Fruit fly (Drosophila melanogaster) whole organism, pupa: ENCODE data around the gene Glut1.

Experiments
- CG10348 ChIP-seq: fragments of 200-800 bp; sonication (Bioruptor generic); IDR thresholded peaks from 2 replicates; pipeline ENCODE4 v1.3.6; 2022; ENCODE audit warnings: missing biosample characterization, missing genetic modification characterization
- CG12605 ChIP-seq: fragments of 200-800 bp; sonication (Bioruptor generic); IDR thresholded peaks from 2 replicates; pipeline ENCODE4 v1.3.6; 2022; ENCODE audit warnings: missing biosample characterization, missing genetic modification characterization
- CG13204 ChIP-seq: fragments of 200-800 bp; sonication (Bioruptor generic); optimal IDR thresholded peaks from 2 replicates; lab custom pipeline; 2018; ENCODE audit warnings: missing biosample characterization, mild to moderate bottlenecking, missing genetic modification characterization, moderate library complexity
- CG14655 ChIP-seq: fragments of 200-800 bp; sonication (Bioruptor generic); optimal IDR thresholded peaks from 3 replicates; lab custom pipeline; 2017; ENCODE audit warnings: mild to moderate bottlenecking, missing biosample characterization, missing genetic modification reagents, missing genetic modification characterization
- CG15710 ChIP-seq: fragments of 200-800 bp; sonication (Bioruptor generic); optimal IDR thresholded peaks from 2 replicates; lab custom pipeline; 2018; ENCODE audit warnings: missing biosample characterization, mild to moderate bottlenecking, missing genetic modification characterization, moderate library complexity
- CG17806 ChIP-seq: fragments of 200-800 bp; sonication (Bioruptor generic); optimal IDR thresholded peaks from 2 replicates; lab custom pipeline; 2018; ENCODE audit warnings: missing biosample characterization, mild to moderate bottlenecking, missing genetic modification characterization, moderate library complexity
- CG32121 ChIP-seq: fragments of 200-800 bp; sonication (Bioruptor generic); IDR thresholded peaks from 2 replicates; pipeline ENCODE4 v1.3.6; 2022; ENCODE audit warnings: missing biosample characterization, missing genetic modification characterization
- CG34367 ChIP-seq: fragments of 200-800 bp; sonication (Bioruptor generic); optimal IDR thresholded peaks from 2 replicates; lab custom pipeline; 2018; ENCODE audit warnings: missing biosample characterization, mild to moderate bottlenecking, missing genetic modification characterization
- CG4496 ChIP-seq: fragments of 200-800 bp; sonication (Bioruptor generic); IDR thresholded peaks from 3 replicates; pipeline ENCODE4 v1.3.6; 2022; ENCODE audit warnings: missing biosample characterization, missing genetic modification characterization
- CG8159 ChIP-seq: fragments of 200-800 bp; sonication (Bioruptor generic); optimal IDR thresholded peaks from 3 replicates; lab custom pipeline; 2018; ENCODE audit warnings: missing biosample characterization, mild to moderate bottlenecking, missing genetic modification characterization, moderate library complexity
- CG8301 ChIP-seq: fragments of 200-800 bp; sonication (Bioruptor generic); optimal IDR thresholded peaks from 2 replicates; lab custom pipeline; 2018; ENCODE audit warnings: missing biosample characterization, mild to moderate bottlenecking, missing genetic modification characterization
- CG9948 ChIP-seq: fragments of 200-800 bp; sonication (Bioruptor generic); optimal IDR thresholded peaks from 2 replicates; lab custom pipeline; 2018; ENCODE audit warnings: missing biosample characterization, mild to moderate bottlenecking, missing genetic modification characterization, moderate library complexity
- D1 ChIP-seq: fragments of 200-800 bp; sonication (Bioruptor generic); optimal IDR thresholded peaks from 2 replicates; lab custom pipeline; 2018; ENCODE audit warnings: missing biosample characterization, mild to moderate bottlenecking, missing genetic modification characterization, moderate library complexity
- EcR ChIP-seq: fragments of 200-800 bp; sonication (Bioruptor generic); optimal IDR thresholded peaks from 3 replicates; lab custom pipeline; 2019; ENCODE audit warnings: missing biosample characterization, missing genetic modification characterization, mild to moderate bottlenecking, moderate library complexity, missing genetic modification reagents
- Ets98B ChIP-seq: fragments of 200-800 bp; sonication (Bioruptor generic); IDR thresholded peaks from 2 replicates; pipeline ENCODE4 v1.3.6; 2022; ENCODE audit warnings: missing biosample characterization, missing genetic modification characterization
- Pif1A ChIP-seq: fragments of 200-800 bp; sonication (Bioruptor generic); optimal IDR thresholded peaks from 3 replicates; lab custom pipeline; 2016; ENCODE audit warnings: missing biosample characterization, missing genetic modification characterization
- Pif1B ChIP-seq: fragments of 200-800 bp; sonication (Bioruptor generic); optimal IDR thresholded peaks from 3 replicates; lab custom pipeline; 2016; ENCODE audit warnings: missing biosample characterization, missing genetic modification characterization
- Snoo ChIP-seq: fragments of 200-800 bp; sonication (Bioruptor generic); optimal IDR thresholded peaks from 3 replicates; lab custom pipeline; 2017; ENCODE audit warnings: missing biosample characterization, mild to moderate bottlenecking, missing genetic modification characterization, inconsistent platforms
- fd96Ca ChIP-seq: fragments of 200-800 bp; sonication (Bioruptor generic); IDR thresholded peaks from 3 replicates; pipeline ENCODE4 v1.3.6; 2022; ENCODE audit warnings: missing biosample characterization, missing genetic modification characterization
- gl ChIP-seq: fragments of 200-800 bp; sonication (Bioruptor generic); optimal IDR thresholded peaks from 2 replicates; lab custom pipeline; 2018; ENCODE audit warnings: missing biosample characterization, mild to moderate bottlenecking, missing genetic modification characterization
- rn ChIP-seq: fragments of 200-800 bp; sonication (Bioruptor generic); IDR thresholded peaks from 2 replicates; pipeline ENCODE4 v1.3.6; 2022; ENCODE audit warnings: missing biosample characterization, missing genetic modification characterization

The Glut1 gene

DNA sequence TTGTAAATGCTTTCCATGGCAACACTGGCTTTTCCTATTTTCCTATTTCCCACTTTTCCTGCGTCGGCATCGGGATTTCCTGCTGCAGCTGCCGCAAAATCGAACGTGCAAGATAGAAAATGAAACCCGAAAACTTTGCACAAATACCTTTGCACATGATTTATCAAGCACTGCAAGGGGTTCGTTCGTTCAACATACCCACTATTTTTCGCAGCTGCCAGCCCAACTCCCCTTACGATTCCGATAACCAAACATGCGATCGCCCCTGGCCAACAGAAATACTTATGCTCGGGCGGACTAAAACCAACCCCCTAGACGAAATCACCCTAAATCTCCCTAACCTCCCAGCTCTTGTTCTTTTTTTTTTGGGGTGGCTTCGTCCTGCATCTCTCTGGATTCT is 12.4 kb upstream of the Glut1 start:
- TF ChIP-seq CG10348 (no peak), Pif1A (GFP tag; lab: Kevin White, UChicago) (no peak), EcR (GFP tag; lab: Kevin White, UChicago) (no peak), CG32121 (GFP tag; lab: Robert Waterston, UW) (no peak), fd96Ca (GFP tag; lab: Robert Waterston, UW) (no peak), CG34367 (tag; lab: Kevin White, UChicago) (no peak), CG12605 (GFP tag; lab: Robert Waterston, UW) (no peak), Snoo (tag; lab: Kevin White, UChicago) (no peak), CG14655 (GFP tag; lab: Kevin White, UChicago) (no peak), CG4496 (no peak), CG15710 (tag; lab: Kevin White, UChicago) (no peak), CG8159 (tag; lab: Kevin White, UChicago) (no peak)

DNA sequence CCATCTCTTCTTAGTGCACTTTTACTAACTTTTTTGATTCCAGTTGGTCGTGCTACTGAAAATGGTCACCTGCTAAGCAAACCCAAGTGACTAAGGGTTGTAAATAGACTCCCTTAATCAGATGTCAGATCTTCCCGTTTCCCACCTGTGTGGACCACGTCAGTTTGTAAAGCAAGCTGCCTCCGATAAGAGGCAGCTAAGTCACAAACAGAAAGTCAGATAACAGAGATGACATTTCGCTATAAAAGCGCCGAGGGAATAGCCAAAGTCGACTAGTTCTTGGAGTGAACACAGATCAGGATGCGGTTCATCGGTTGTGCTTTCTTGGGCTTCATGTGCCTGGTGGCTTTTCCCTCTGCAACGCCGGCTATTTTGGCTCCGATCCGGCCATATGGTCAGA is 11.3 kb upstream of the Glut1 start, which contains the start of gene mat:
TSS of gene mat (plus strand) at position 301 of the 400 bp plus-strand sequence.
- no peak for TF ChIP-seq Pif1B (GFP tag; lab: Kevin White, UChicago)
- no peak for TF ChIP-seq Ets98B
- no peak for TF ChIP-seq CG4496
- TF ChIP-seq CG15710 (tag; lab: Kevin White, UChicago), result no peak
- TF ChIP-seq D1 (tag; lab: Kevin White, UChicago), result no peak

DNA sequence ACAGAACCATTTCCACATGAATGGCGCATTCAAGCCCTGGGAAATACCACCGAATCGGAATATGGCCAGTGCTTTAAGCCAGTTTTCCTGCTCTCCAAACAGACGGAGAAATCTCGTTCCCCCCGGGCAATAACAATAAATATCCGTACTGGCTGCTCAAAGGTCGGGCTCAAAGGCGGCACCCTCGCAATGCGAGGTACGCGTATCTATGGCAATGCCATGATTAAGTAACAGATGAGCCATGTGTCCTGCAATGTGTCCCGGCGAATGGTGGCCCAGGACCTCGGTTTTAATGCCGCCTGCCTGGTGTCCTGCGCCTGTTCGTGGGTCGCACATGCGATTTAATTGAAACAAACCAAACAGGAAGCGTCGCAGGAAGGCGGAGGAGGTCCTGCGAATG is 10.0 kb upstream of the Glut1 start:
- TF ChIP-seq D1 (tag; lab: Kevin White, UChicago), result no peak
- no peak for TF ChIP-seq Pif1B (GFP tag; lab: Kevin White, UChicago)
- no peak for TF ChIP-seq fd96Ca (GFP tag; lab: Robert Waterston, UW)

DNA sequence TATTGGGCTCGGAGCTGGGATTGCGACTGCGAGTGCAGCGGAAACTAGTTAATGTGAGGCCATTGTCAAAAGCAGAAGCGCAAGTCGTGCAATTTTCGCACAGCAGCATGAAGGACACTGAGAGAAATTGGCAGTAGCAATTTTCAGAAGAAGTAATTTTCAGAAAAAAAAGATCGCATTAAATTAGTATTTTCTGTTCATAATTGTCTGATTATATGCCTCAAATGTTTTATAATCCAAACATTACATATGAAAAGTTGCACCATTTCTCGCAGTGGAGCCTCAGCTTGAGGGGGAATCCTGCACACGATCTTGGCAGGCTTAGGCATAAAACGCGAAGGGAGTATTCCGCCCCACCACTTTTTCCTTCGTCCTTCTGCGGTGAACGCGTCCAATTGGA is 9.5 kb upstream of the Glut1 start:
- TF ChIP-seq Snoo (tag; lab: Kevin White, UChicago) (peak; percentile 41), CG13204 (GFP tag; lab: Kevin White, UChicago) (no peak), Ets98B (no peak), CG9948 (tag; lab: Kevin White, UChicago) (peak; percentile 36), fd96Ca (GFP tag; lab: Robert Waterston, UW) (no peak), CG14655 (GFP tag; lab: Kevin White, UChicago) (peak; percentile 22), Pif1A (GFP tag; lab: Kevin White, UChicago) (peak; percentile 4), CG34367 (tag; lab: Kevin White, UChicago) (peak; percentile 48), CG32121 (GFP tag; lab: Robert Waterston, UW) (no peak), CG17806 (peak; percentile 53), CG4496 (no peak), CG10348 (no peak), CG12605 (GFP tag; lab: Robert Waterston, UW) (no peak), EcR (GFP tag; lab: Kevin White, UChicago) (no peak), gl (tag; lab: Kevin White, UChicago) (no peak), rn (GFP tag; lab: Robert Waterston, UW) (no peak), CG15710 (tag; lab: Kevin White, UChicago) (peak; percentile 61), Pif1B (GFP tag; lab: Kevin White, UChicago) (no peak), D1 (tag; lab: Kevin White, UChicago) (no peak), CG8159 (tag; lab: Kevin White, UChicago) (peak; percentile 71), CG8301 (tag; lab: Kevin White, UChicago) (no peak)

DNA sequence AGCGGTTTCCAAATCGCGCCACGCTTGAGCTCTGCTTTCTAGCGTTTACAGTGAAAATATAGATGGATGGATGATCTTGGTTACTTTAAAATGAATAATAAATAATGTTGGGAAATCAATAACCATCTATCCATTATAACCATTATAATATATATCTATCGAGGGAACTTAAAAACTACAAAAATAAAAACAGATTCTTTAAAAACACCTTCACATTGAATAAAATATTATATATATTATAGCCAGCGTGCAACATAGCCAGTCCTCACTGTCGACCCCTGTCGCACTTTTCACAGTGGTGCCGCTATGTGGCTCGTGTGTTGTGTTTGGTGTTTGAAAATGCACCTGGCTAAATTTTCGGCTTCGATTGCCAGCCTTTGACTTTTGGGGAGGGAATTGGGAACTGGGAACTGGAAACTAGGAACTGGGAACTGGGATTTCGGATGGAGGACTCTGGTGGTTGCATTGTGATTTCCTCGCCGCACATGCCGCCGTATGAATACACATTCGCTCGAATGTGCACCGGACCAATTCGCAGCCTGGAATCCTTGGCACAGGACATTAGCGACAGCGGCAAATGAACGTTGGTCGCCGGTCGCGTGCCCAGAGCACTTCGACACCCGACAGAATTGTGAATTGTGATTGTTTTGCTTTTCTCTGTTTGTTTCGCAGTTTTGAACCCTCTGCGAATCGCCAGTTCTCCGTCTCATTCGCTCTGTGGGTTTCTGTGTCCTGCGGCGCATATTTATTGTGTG is 8.7 kb upstream of the Glut1 start:
- peak; percentile 1 for TF ChIP-seq Snoo (tag; lab: Kevin White, UChicago)
- peak; percentile 36 for TF ChIP-seq CG8159 (tag; lab: Kevin White, UChicago)
- TF ChIP-seq CG12605 (GFP tag; lab: Robert Waterston, UW), result no peak
- no peak for TF ChIP-seq fd96Ca (GFP tag; lab: Robert Waterston, UW)
- peak; percentile 16 for TF ChIP-seq CG15710 (tag; lab: Kevin White, UChicago)

DNA sequence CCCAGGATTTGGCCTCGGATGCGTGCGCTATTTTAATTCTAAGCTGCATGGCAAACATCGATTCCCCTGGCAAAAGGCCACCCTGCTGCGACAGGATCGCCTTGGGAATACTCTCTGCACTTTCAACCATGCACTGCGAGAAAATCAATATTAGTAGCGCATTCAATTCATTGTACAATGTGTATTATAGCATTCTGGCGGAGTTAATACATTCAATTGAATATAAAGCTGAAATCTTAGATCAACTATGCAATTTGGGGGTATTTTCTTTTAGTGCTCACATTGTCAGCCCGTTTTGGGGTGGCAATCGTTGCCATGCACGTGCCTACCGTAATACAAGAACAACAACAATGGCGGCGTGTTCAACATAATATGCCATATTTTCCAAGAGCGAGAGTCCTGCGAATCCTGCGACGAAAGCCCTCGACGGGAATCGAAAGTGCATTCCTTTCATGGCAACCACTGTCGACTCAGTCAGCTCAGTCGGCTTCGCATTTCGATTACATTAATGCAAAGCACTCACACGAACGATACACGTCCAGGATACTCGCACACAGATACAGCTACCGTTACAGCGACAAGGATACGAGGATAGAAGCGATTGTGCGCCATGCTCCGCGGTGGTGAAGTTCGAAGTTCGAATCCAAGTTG is 6.1 kb upstream of the Glut1 start:
- TF ChIP-seq Ets98B, result no peak
- no peak for TF ChIP-seq CG10348
- no peak for TF ChIP-seq CG32121 (GFP tag; lab: Robert Waterston, UW)
- TF ChIP-seq D1 (tag; lab: Kevin White, UChicago), result no peak
- peak; percentile 45 for TF ChIP-seq CG15710 (tag; lab: Kevin White, UChicago)
- peak; percentile 12 for TF ChIP-seq CG34367 (tag; lab: Kevin White, UChicago)
- no peak for TF ChIP-seq Pif1B (GFP tag; lab: Kevin White, UChicago)
- TF ChIP-seq Pif1A (GFP tag; lab: Kevin White, UChicago), result peak; percentile 21
- TF ChIP-seq CG8159 (tag; lab: Kevin White, UChicago), result peak; percentile 61
- no peak for TF ChIP-seq EcR (GFP tag; lab: Kevin White, UChicago)
- 0 out of 3 replicates have a peak, but pooled peaks have one; percentile 20 for TF ChIP-seq fd96Ca (GFP tag; lab: Robert Waterston, UW)
- TF ChIP-seq Snoo (tag; lab: Kevin White, UChicago), result peak; percentile 35
- no peak for TF ChIP-seq CG13204 (GFP tag; lab: Kevin White, UChicago)
- TF ChIP-seq CG8301 (tag; lab: Kevin White, UChicago), result no peak
- peak; percentile 6 for TF ChIP-seq CG14655 (GFP tag; lab: Kevin White, UChicago)
- peak; percentile 22 for TF ChIP-seq CG17806
- TF ChIP-seq CG9948 (tag; lab: Kevin White, UChicago), result peak; percentile 34
- no peak for TF ChIP-seq rn (GFP tag; lab: Robert Waterston, UW)
- no peak for TF ChIP-seq CG4496
- TF ChIP-seq CG12605 (GFP tag; lab: Robert Waterston, UW), result no peak
- TF ChIP-seq gl (tag; lab: Kevin White, UChicago), result no peak
